Comparison of ENCODE assay signal across 1 fruit fly cellular context in genomic region chr3L:20494262-20494601, dm6.
TF ChIP-seq lines count a peak whose summit lies in the region.

No protein-coding gene starts in this region.

TF ChIP-seq in whole organism, embryonic, 481 proteins besides CTCF, POLR2A, EP300 and RAD21 (continued from another document):
- peak; percentile 28; the same call in 1 of the 2 replicates for TF ChIP-seq Rfx (GFP tag; IDR thresholded peaks at IDR 0.05; lab: Robert Waterston, UW)
- peak; percentile 7 for TF ChIP-seq CG7556 (GFP tag; optimal IDR thresholded peaks at IDR 0.05; lab: Kevin White, UChicago)
- TF ChIP-seq CG13296 (GFP tag; optimal IDR thresholded peaks at IDR 0.05; lab: Kevin White, UChicago): peak; percentile 6
- TF ChIP-seq CG12391 (tag; optimal IDR thresholded peaks at IDR 0.05; lab: Kevin White, UChicago): peak; percentile 29
- no peak for TF ChIP-seq CG18011 (GFP tag; optimal IDR thresholded peaks at IDR 0.05; lab: Kevin White, UChicago)
- TF ChIP-seq CG6689 (GFP tag; IDR thresholded peaks at IDR 0.05; lab: Robert Waterston, UW): 0 out of 2 replicates have a peak, but pooled peaks have one; percentile 24
- no peak for TF ChIP-seq pfk (GFP tag; optimal IDR thresholded peaks at IDR 0.05; lab: Kevin White, UChicago)
- peak; percentile 22 for TF ChIP-seq caup (GFP tag; optimal IDR thresholded peaks at IDR 0.05; lab: Kevin White, UChicago; ENCODE audit: severe bottlenecking)
- TF ChIP-seq CG10267 (tag; optimal IDR thresholded peaks at IDR 0.05; lab: Kevin White, UChicago): peak; percentile 69
- peak; percentile 54 for TF ChIP-seq dmrt99B (tag; optimal IDR thresholded peaks at IDR 0.05; lab: Kevin White, UChicago)
- peak; percentile 16 for TF ChIP-seq CG17829 (tag; optimal IDR thresholded peaks at IDR 0.05; lab: Kevin White, UChicago)
- peak; percentile 4 for TF ChIP-seq Ssrp (tag; optimal IDR thresholded peaks at IDR 0.05; lab: Kevin White, UChicago)
- peak; percentile 24 for TF ChIP-seq Fer3 (tag; optimal IDR thresholded peaks at IDR 0.05; lab: Kevin White, UChicago)
- TF ChIP-seq CG17359 (tag; optimal IDR thresholded peaks at IDR 0.05; lab: Kevin White, UChicago): peak; percentile 3
- TF ChIP-seq h (optimal IDR thresholded peaks at IDR 0.05; lab: Kevin White, UChicago): no peak
- TF ChIP-seq bcd (GFP tag; optimal IDR thresholded peaks at IDR 0.05; lab: Kevin White, UChicago): peak; percentile 38
- TF ChIP-seq Med (GFP tag; lab: Kevin White, UChicago): peak; percentile 64
- TF ChIP-seq CG9932 (GFP tag; IDR thresholded peaks at IDR 0.05; lab: Robert Waterston, UW): peak; percentile 8; the same call in 1 of the 2 replicates
- no peak for TF ChIP-seq Dfd (GFP tag; optimal IDR thresholded peaks at IDR 0.05; lab: Kevin White, UChicago)
- peak; percentile 30 for TF ChIP-seq CG8924 (tag; optimal IDR thresholded peaks at IDR 0.05; lab: Kevin White, UChicago)
- TF ChIP-seq stwl (tag; optimal IDR thresholded peaks at IDR 0.05; lab: Kevin White, UChicago): peak; percentile 12
- peak; percentile 30 for TF ChIP-seq gsb-n (tag; optimal IDR thresholded peaks at IDR 0.05; lab: Kevin White, UChicago)
- TF ChIP-seq CG10654 (GFP tag; optimal IDR thresholded peaks at IDR 0.05; lab: Kevin White, UChicago): no peak
- peak; percentile 3 for TF ChIP-seq CG7786 (GFP tag; optimal IDR thresholded peaks at IDR 0.05; lab: Kevin White, UChicago)
- peak; percentile 46 for TF ChIP-seq row (GFP tag; IDR thresholded peaks at IDR 0.05; lab: Robert Waterston, UW)
- peak; percentile 52 for TF ChIP-seq CG7839 (tag; optimal IDR thresholded peaks at IDR 0.05; lab: Kevin White, UChicago)
- TF ChIP-seq Nf-YB (GFP tag; optimal IDR thresholded peaks at IDR 0.05; lab: Kevin White, UChicago): peak; percentile 4
- no peak for TF ChIP-seq CG17361 (GFP tag; IDR thresholded peaks at IDR 0.05; lab: Robert Waterston, UW)
- TF ChIP-seq CG18262 (tag; optimal IDR thresholded peaks at IDR 0.05; lab: Kevin White, UChicago): peak; percentile 48
- peak; percentile 3 for TF ChIP-seq CG13424 (tag; optimal IDR thresholded peaks at IDR 0.05; lab: Kevin White, UChicago)
- peak; percentile 21 for TF ChIP-seq Hand (GFP tag; optimal IDR thresholded peaks at IDR 0.05; lab: Kevin White, UChicago)
- peak; percentile 21 for TF ChIP-seq phol (tag; optimal IDR thresholded peaks at IDR 0.05; lab: Kevin White, UChicago)
- peak; percentile 65 for TF ChIP-seq gem (tag; optimal IDR thresholded peaks at IDR 0.05; lab: Kevin White, UChicago)
- peak; percentile 6 for TF ChIP-seq trem (tag; optimal IDR thresholded peaks at IDR 0.05; lab: Kevin White, UChicago)
- TF ChIP-seq CG11085 (GFP tag; IDR thresholded peaks at IDR 0.05; lab: Robert Waterston, UW): peak; percentile 18; the same call in 1 of the 2 replicates
- peak; percentile 29 for TF ChIP-seq CG30403 (GFP tag; optimal IDR thresholded peaks at IDR 0.05; lab: Kevin White, UChicago)
- peak; percentile 63 for TF ChIP-seq CG2678 (tag; optimal IDR thresholded peaks at IDR 0.05; lab: Kevin White, UChicago)
- TF ChIP-seq Kr (GFP tag; optimal IDR thresholded peaks at IDR 0.05; lab: Kevin White, UChicago): no peak
- peak; percentile 11 for TF ChIP-seq crc (GFP tag; optimal IDR thresholded peaks at IDR 0.05; lab: Kevin White, UChicago)
- TF ChIP-seq lilli (GFP tag; optimal IDR thresholded peaks at IDR 0.05; lab: Kevin White, UChicago): peak; percentile 25
- peak; percentile 48 for TF ChIP-seq PHDP (tag; optimal IDR thresholded peaks at IDR 0.05; lab: Kevin White, UChicago)
- peak; percentile 34 for TF ChIP-seq CG9727 (GFP tag; optimal IDR thresholded peaks at IDR 0.05; lab: Kevin White, UChicago)
- peak; percentile 62 for TF ChIP-seq CoRest (tag; optimal IDR thresholded peaks at IDR 0.05; lab: Kevin White, UChicago)
- no peak for TF ChIP-seq Vsx1 (GFP tag; optimal IDR thresholded peaks at IDR 0.05; lab: Kevin White, UChicago)
- TF ChIP-seq Pdp1 (GFP tag; optimal IDR thresholded peaks at IDR 0.05; lab: Kevin White, UChicago): peak in 1 of 2 experiments; percentile 2
- TF ChIP-seq Meics (GFP tag; optimal IDR thresholded peaks at IDR 0.05; lab: Kevin White, UChicago): peak; percentile 48
- TF ChIP-seq esg (GFP tag; conservative IDR thresholded peaks at IDR 0.05; lab: Robert Waterston, UW): peak; percentile 23; the same call in 1 of the 2 replicates
- TF ChIP-seq fd102C (GFP tag; optimal IDR thresholded peaks at IDR 0.05; lab: Kevin White, UChicago): no peak
- peak; percentile 35 for TF ChIP-seq CG10209 (GFP tag; optimal IDR thresholded peaks at IDR 0.05; lab: Kevin White, UChicago)
